Worm (Caenorhabditis elegans) whole organism, L1 larva: ENCODE measurements around the gene frpr-3.

Source experiments
- C04F5.9 ChIP-seq: sonication (generic microtip); optimal IDR thresholded peaks from 2 replicates; lab custom pipeline; 2016; ENCODE audit warnings: missing genetic modification characterization, missing compliant biosample characterization
- C16A3.4 ChIP-seq: fragments of 150-350 bp; optimal IDR thresholded peaks from 2 replicates; lab custom pipeline; 2014; ENCODE audit warnings: missing biosample characterization, missing genetic modification characterization
- C34B4.2 ChIP-seq: sonication (generic microtip); optimal IDR thresholded peaks from 2 replicates; lab custom pipeline; 2017; ENCODE audit warnings: mild to moderate bottlenecking, missing genetic modification characterization, missing compliant biosample characterization
- Y116A8C.19 ChIP-seq: sonication (generic microtip); optimal IDR thresholded peaks from 2 replicates; lab custom pipeline; 2016; ENCODE audit warnings: missing compliant biosample characterization, missing genetic modification characterization, borderline replicate concordance
- alr-1 ChIP-seq: fragments of 200-800 bp; sonication (Bioruptor generic); optimal IDR thresholded peaks from 2 replicates; lab custom pipeline; 2018; ENCODE audit warnings: borderline replicate concordance, mild to moderate bottlenecking, missing genetic modification characterization, missing compliant biosample characterization
- ceh-8 ChIP-seq: fragments of 200-800 bp; sonication (Bioruptor generic); optimal IDR thresholded peaks from 2 replicates; lab custom pipeline; 2018; ENCODE audit warnings: mild to moderate bottlenecking, missing genetic modification characterization, moderate library complexity, missing compliant biosample characterization
- ceh-88 ChIP-seq: fragments of 200-800 bp; sonication (Bioruptor generic); IDR thresholded peaks from 2 replicates; pipeline ENCODE4 v1.3.6; 2022; ENCODE audit warnings: missing genetic modification characterization, missing compliant biosample characterization
- ces-1 ChIP-seq: fragments of 150-350 bp; optimal IDR thresholded peaks from 2 replicates; lab custom pipeline; 2014; ENCODE audit warnings: missing biosample characterization, missing genetic modification reagents, missing genetic modification characterization
- dsc-1 ChIP-seq: sonication (generic microtip); optimal IDR thresholded peaks from 2 replicates; lab custom pipeline; 2016; ENCODE audit warnings: mild to moderate bottlenecking, missing genetic modification characterization, missing compliant biosample characterization
- efl-1 ChIP-seq, 4 experiments: fragments of 150-350 bp; optimal IDR thresholded peaks in 3 of 4; peaks in 1 of 4; 1 replicate in 1 of 4; 2 replicates in 3 of 4; lab custom pipeline; 2014; ENCODE audit warnings: missing biosample characterization in 2 of 4, missing genetic modification characterization in 2 of 4, missing genetic modification reagents in 2 of 4
- egl-13 ChIP-seq: sonication (generic microtip); optimal IDR thresholded peaks from 2 replicates; lab custom pipeline; 2016; ENCODE audit warnings: missing genotype, missing genetic modification reagents, missing genetic modification characterization, missing compliant biosample characterization
- egl-27 ChIP-seq, 2 experiments: fragments of 150-350 bp in 1 of 2; sonication (generic microtip); optimal IDR thresholded peaks; 3 replicates each; lab custom pipeline; 2017 to 2018; ENCODE audit warnings: missing biosample characterization in 2 of 2, missing genetic modification characterization in 2 of 2, missing genetic modification reagents in 2 of 2
- ets-5 ChIP-seq: fragments of 200-800 bp; sonication (Bioruptor generic); IDR thresholded peaks from 2 replicates; pipeline ENCODE4 v1.3.6; 2022; ENCODE audit warnings: missing genetic modification characterization, missing compliant biosample characterization
- fkh-4 ChIP-seq: sonication (generic microtip); optimal IDR thresholded peaks from 2 replicates; lab custom pipeline; 2016; ENCODE audit warnings: missing compliant biosample characterization, missing genetic modification characterization, borderline replicate concordance
- fos-1 ChIP-seq: fragments of 150-350 bp; optimal IDR thresholded peaks from 2 replicates; lab custom pipeline; 2014; ENCODE audit warnings: missing biosample characterization, missing genetic modification characterization
- isw-1 ChIP-seq: fragments of 200-800 bp; sonication (Bioruptor generic); IDR thresholded peaks from 2 replicates; pipeline ENCODE4 v1.3.6; 2022; ENCODE audit warnings: missing genetic modification characterization, missing compliant biosample characterization
- lin-15B ChIP-seq: fragments of 150-350 bp; sonication (generic microtip); optimal IDR thresholded peaks from 3 replicates; lab custom pipeline; 2014; ENCODE audit warnings: missing biosample characterization, missing genetic modification characterization
- lsy-2 ChIP-seq, 2 experiments: fragments of 150-350 bp; optimal IDR thresholded peaks; 2 replicates each; lab custom pipeline; 2014; ENCODE audit warnings: missing biosample characterization in 2 of 2, missing genetic modification characterization in 2 of 2
- mab-9 ChIP-seq: fragments of 200-800 bp; sonication (Bioruptor generic); IDR thresholded peaks from 2 replicates; pipeline ENCODE4 v1.3.6; 2022; ENCODE audit warnings: missing genetic modification reagents, missing genetic modification characterization, missing compliant biosample characterization
- mdl-1 ChIP-seq, 2 experiments: fragments of 150-350 bp; optimal IDR thresholded peaks; 2 replicates each; lab custom pipeline; 2014 to 2017; ENCODE audit warnings: missing biosample characterization in 2 of 2, missing genetic modification characterization in 2 of 2, inconsistent platforms in 1 of 2
- mef-2 ChIP-seq: fragments of 150-350 bp; optimal IDR thresholded peaks from 2 replicates; lab custom pipeline; 2014; ENCODE audit warnings: missing biosample characterization, missing genetic modification characterization
- nhr-11 ChIP-seq: fragments of 150-350 bp; optimal IDR thresholded peaks from 2 replicates; lab custom pipeline; 2014; ENCODE audit warnings: missing biosample characterization, missing genetic modification characterization
- nhr-12 ChIP-seq: sonication (generic microtip); optimal IDR thresholded peaks from 2 replicates; lab custom pipeline; 2017; ENCODE audit warnings: missing biosample characterization, missing genetic modification characterization
- nhr-19 ChIP-seq: fragments of 200-800 bp; sonication (Bioruptor generic); conservative IDR thresholded peaks from 2 replicates; pipeline ENCODE4 v1.3.6; 2022; ENCODE audit warnings: missing genetic modification characterization, missing compliant biosample characterization
- nhr-20 ChIP-seq: sonication (generic microtip); optimal IDR thresholded peaks from 2 replicates; lab custom pipeline; 2016; ENCODE audit warnings: mild to moderate bottlenecking, missing genetic modification characterization, missing compliant biosample characterization
- nhr-47 ChIP-seq: sonication (generic microtip); optimal IDR thresholded peaks from 2 replicates; lab custom pipeline; 2016; ENCODE audit warnings: mild to moderate bottlenecking, missing genetic modification characterization, moderate library complexity, missing compliant biosample characterization
- nhr-71 ChIP-seq: sonication (generic microtip); optimal IDR thresholded peaks from 2 replicates; lab custom pipeline; 2016; ENCODE audit warnings: mild to moderate bottlenecking, missing genetic modification characterization, moderate library complexity, missing compliant biosample characterization
- nhr-85 ChIP-seq: sonication (generic microtip); peaks from one replicate; lab custom pipeline; 2016; ENCODE audit warnings: missing genetic modification characterization, inconsistent platforms, missing compliant biosample characterization
- skn-1 ChIP-seq: fragments of 150-350 bp; optimal IDR thresholded peaks from 2 replicates; lab custom pipeline; 2014; ENCODE audit warnings: missing biosample characterization, missing genetic modification characterization
- snpc-4 ChIP-seq: fragments of 150-350 bp; optimal IDR thresholded peaks from 2 replicates; lab custom pipeline; 2014; ENCODE audit warnings: missing biosample characterization, missing genetic modification characterization
- snu-23 ChIP-seq: sonication (generic microtip); optimal IDR thresholded peaks from 2 replicates; lab custom pipeline; 2016; ENCODE audit warnings: missing genetic modification characterization, missing compliant biosample characterization
- sup-37 ChIP-seq: fragments of 200-800 bp; sonication (Bioruptor generic); optimal IDR thresholded peaks from 2 replicates; lab custom pipeline; 2018; ENCODE audit warnings: mild to moderate bottlenecking, missing genetic modification characterization, missing compliant biosample characterization
- tbx-2 ChIP-seq: sonication (generic microtip); optimal IDR thresholded peaks from 2 replicates; lab custom pipeline; 2016; ENCODE audit warnings: missing genetic modification characterization, missing compliant biosample characterization
- unc-130 ChIP-seq: fragments of 150-350 bp; optimal IDR thresholded peaks from 2 replicates; lab custom pipeline; 2017; ENCODE audit warnings: missing biosample characterization, missing genetic modification characterization, inconsistent platforms
- unc-98 ChIP-seq: fragments of 200-800 bp; sonication (Bioruptor generic); IDR thresholded peaks from 2 replicates; pipeline ENCODE4 v1.3.6; 2022; ENCODE audit warnings: missing genetic modification characterization, missing compliant biosample characterization
- xbp-1 ChIP-seq: sonication (generic microtip); optimal IDR thresholded peaks from 2 replicates; lab custom pipeline; 2016; ENCODE audit warnings: missing genetic modification characterization, missing compliant biosample characterization
- zip-4 ChIP-seq: fragments of 200-800 bp; sonication (Bioruptor generic); optimal IDR thresholded peaks from 2 replicates; lab custom pipeline; 2018; ENCODE audit warnings: mild to moderate bottlenecking, missing genetic modification characterization, moderate library complexity, missing compliant biosample characterization

frpr-3 gene

DNA sequence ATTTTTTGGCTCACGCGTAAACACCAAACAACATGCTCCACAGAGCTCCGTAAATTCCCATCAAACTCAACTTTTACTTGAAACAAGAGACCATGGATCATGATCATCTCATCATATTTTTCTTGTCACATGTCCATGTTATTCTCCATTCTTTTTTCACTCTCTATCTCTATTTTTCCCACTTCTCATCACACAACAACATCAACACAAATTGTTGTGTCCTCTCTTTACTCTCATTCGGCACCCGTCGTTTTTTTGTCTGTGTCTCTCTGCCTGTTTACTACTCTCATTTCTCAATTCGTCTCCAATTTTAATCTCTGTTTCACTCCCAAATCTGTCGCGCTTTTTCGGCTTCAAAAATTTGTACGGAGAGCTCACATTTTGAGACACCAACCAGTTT, 11.8 kb upstream of the frpr-3 start (continued):
- TF ChIP-seq egl-27 (tag; optimal IDR thresholded peaks at IDR 0.05; lab: Kevin White, UChicago): no peak
- TF ChIP-seq tbx-2 (tag; lab: Kevin White, UChicago): peak; percentile 56
- no peak for TF ChIP-seq fkh-4 (tag; lab: Kevin White, UChicago)
- TF ChIP-seq C34B4.2 (tag; lab: Kevin White, UChicago): no peak
- TF ChIP-seq mdl-1 (tag; optimal IDR thresholded peaks at IDR 0.05; lab: Kevin White, UChicago): peak in 1 of 2 experiments; percentile 73
- TF ChIP-seq fos-1: peak; percentile 49
- peak; percentile 18 for TF ChIP-seq egl-13 (tag; lab: Kevin White, UChicago)
- peak; percentile 20 for TF ChIP-seq C16A3.4 (tag; lab: Kevin White, UChicago)
- TF ChIP-seq efl-1 (optimal IDR thresholded peaks at IDR 0.05; lab: Kevin White, UChicago): peak; percentile 49 to 61
- peak; percentile 34 to 93 for TF ChIP-seq efl-1 (GFP tag; optimal IDR thresholded peaks at IDR 0.05 in 1 of 2; lab: Kevin White, UChicago)
- no peak for TF ChIP-seq C04F5.9 (tag; lab: Kevin White, UChicago)
- TF ChIP-seq xbp-1: peak; percentile 45
- no peak for TF ChIP-seq snpc-4 (tag; lab: Kevin White, UChicago)

- no peak for TF ChIP-seq nhr-11 (tag; lab: Kevin White, UChicago)
- TF ChIP-seq ets-5 (GFP tag; lab: Robert Waterston, UW): no peak
- no peak for TF ChIP-seq unc-130
- no peak for TF ChIP-seq mef-2
- TF ChIP-seq mab-9 (GFP tag; lab: Robert Waterston, UW): no peak
- TF ChIP-seq dsc-1 (tag; lab: Kevin White, UChicago): no peak
- TF ChIP-seq ceh-88: no peak
- TF ChIP-seq ces-1 (GFP tag; lab: Kevin White, UChicago): no peak
- no peak for TF ChIP-seq unc-98 (GFP tag; lab: Robert Waterston, UW)
- no peak for TF ChIP-seq skn-1 (tag; lab: Kevin White, UChicago)
- TF ChIP-seq sup-37 (GFP tag; lab: Kevin White, UChicago): no peak
- no peak for TF ChIP-seq alr-1 (tag; lab: Kevin White, UChicago)
- no peak for TF ChIP-seq lsy-2 (tag; optimal IDR thresholded peaks at IDR 0.05; lab: Kevin White, UChicago)
- TF ChIP-seq nhr-19 (GFP tag; lab: Robert Waterston, UW): no peak
- no peak for TF ChIP-seq zip-4 (GFP tag; lab: Kevin White, UChicago)
- no peak for TF ChIP-seq nhr-20 (tag; lab: Kevin White, UChicago)
- TF ChIP-seq nhr-85 (tag; lab: Kevin White, UChicago): no peak
- TF ChIP-seq isw-1: no peak
Observed at ce11 chrV:7760174-7760573, 10.9 kb upstream of the frpr-3 start, which contains the start of gene hint-3. Gene hint-3 (plus strand): TSS chrV:7760474.

- no peak for TF ChIP-seq nhr-71 (tag; lab: Kevin White, UChicago)
- no peak for TF ChIP-seq dsc-1 (tag; lab: Kevin White, UChicago)
- no peak for TF ChIP-seq nhr-12 (tag; lab: Kevin White, UChicago)
- no peak for TF ChIP-seq mab-9 (GFP tag; lab: Robert Waterston, UW)
- no peak for TF ChIP-seq nhr-11 (tag; lab: Kevin White, UChicago)
- TF ChIP-seq sup-37 (GFP tag; lab: Kevin White, UChicago): no peak
- no peak for TF ChIP-seq snu-23 (GFP tag; lab: Kevin White, UChicago)
- no peak for TF ChIP-seq Y116A8C.19 (tag; lab: Kevin White, UChicago)
- TF ChIP-seq lin-15B (tag; lab: Kevin White, UChicago): no peak
- TF ChIP-seq ceh-8 (GFP tag; lab: Kevin White, UChicago): no peak
- no peak for TF ChIP-seq nhr-47
- no peak for TF ChIP-seq efl-1 (optimal IDR thresholded peaks at IDR 0.05; lab: Kevin White, UChicago)
- TF ChIP-seq efl-1 (GFP tag; optimal IDR thresholded peaks at IDR 0.05 in 1 of 2; lab: Kevin White, UChicago): no peak
- no peak for TF ChIP-seq lsy-2 (tag; optimal IDR thresholded peaks at IDR 0.05; lab: Kevin White, UChicago)
Observed at ce11 chrV:7761906-7762305, 9.2 kb upstream of the frpr-3 start.
